Worm (Caenorhabditis elegans): Measurements from ENCODE around the gene F56D5.9.

The F56D5.9 gene

ce11 chrIV:9442106-9442532 lies 19.8 kb upstream of the F56D5.9 start (continued):
- TF ChIP-seq mdl-1 (tag; optimal IDR thresholded peaks at IDR 0.05) (peak in 1 of 2 experiments; percentile 93), nhr-76 (tag; optimal IDR thresholded peaks at IDR 0.05) (no peak), ceh-88 (GFP tag; IDR thresholded peaks at IDR 0.05) (0 out of 2 replicates have a peak, but pooled peaks have one; percentile 38), Y116A8C.19 (tag; optimal IDR thresholded peaks at IDR 0.05; ENCODE audit: borderline replicate concordance) (no peak), pax-3 (tag; optimal IDR thresholded peaks at IDR 0.05) (no peak), nhr-71 (tag; optimal IDR thresholded peaks at IDR 0.05) (peak; percentile 90), nhr-47 (tag; optimal IDR thresholded peaks at IDR 0.05) (peak; percentile 63), efl-1 (optimal IDR thresholded peaks at IDR 0.05) (peak in 1 of 2 experiments; percentile 22), efl-1 (GFP tag; optimal IDR thresholded peaks at IDR 0.05 in 1 of 2) (peak in 1 of 2 experiments; percentile 38), swsn-7 (tag; optimal IDR thresholded peaks at IDR 0.05) (peak; percentile 41), nhr-90 (tag; optimal IDR thresholded peaks at IDR 0.05; ENCODE audit: poor library complexity) (peak; percentile 81), fos-1 (tag; optimal IDR thresholded peaks at IDR 0.05) (peak; percentile 16), nhr-19 (GFP tag; conservative IDR thresholded peaks at IDR 0.05) (peak; percentile 81), pag-3 (tag; optimal IDR thresholded peaks at IDR 0.05; ENCODE audit: borderline replicate concordance, insufficient read depth) (no peak), lin-35 (GFP tag; optimal IDR thresholded peaks at IDR 0.05) (peak in 1 of 2 experiments; percentile 77), grh-1 (GFP tag; IDR thresholded peaks at IDR 0.05) (peak; percentile 66)

- TF ChIP-seq blmp-1 (tag; optimal IDR thresholded peaks at IDR 0.05) (peak; percentile 73), nhr-84 (tag; optimal IDR thresholded peaks at IDR 0.05) (no peak), efl-1 (optimal IDR thresholded peaks at IDR 0.05) (no peak), efl-1 (GFP tag; optimal IDR thresholded peaks at IDR 0.05 in 1 of 2) (no peak), lin-14 (GFP tag; optimal IDR thresholded peaks at IDR 0.05) (no peak)
Observed at ce11 chrIV:9441391-9441790, 19.1 kb upstream of the F56D5.9 start.

ce11 chrIV:9440880-9441336 lies 18.6 kb upstream of the F56D5.9 start, which contains the start of gene idh-1:
Gene idh-1, minus strand, starts transcription at chrIV:9441107.
- TF ChIP-seq nhr-71 (tag; optimal IDR thresholded peaks at IDR 0.05), result peak; percentile 75
- peak in 1 of 2 experiments; percentile 31 for TF ChIP-seq mdl-1 (tag; optimal IDR thresholded peaks at IDR 0.05)
- TF ChIP-seq tbx-2 (tag; optimal IDR thresholded peaks at IDR 0.05), result peak; percentile 16
- TF ChIP-seq nhr-47 (tag; optimal IDR thresholded peaks at IDR 0.05), result peak; percentile 33
- no peak for TF ChIP-seq fos-1 (tag; optimal IDR thresholded peaks at IDR 0.05)
- TF ChIP-seq zip-4 (GFP tag; optimal IDR thresholded peaks at IDR 0.05), result no peak
- TF ChIP-seq nhr-76 (tag; optimal IDR thresholded peaks at IDR 0.05), result no peak
- TF ChIP-seq ceh-90 (tag; optimal IDR thresholded peaks at IDR 0.05), result no peak
- TF ChIP-seq swsn-7 (tag; optimal IDR thresholded peaks at IDR 0.05), result peak; percentile 13
- TF ChIP-seq sptf-1 (tag; optimal IDR thresholded peaks at IDR 0.05), result no peak
- no peak for TF ChIP-seq elt-2 (tag; optimal IDR thresholded peaks at IDR 0.05)
- peak; percentile 74 for TF ChIP-seq mep-1 (tag; optimal IDR thresholded peaks at IDR 0.05)
- peak; percentile 80 to 88 for TF ChIP-seq efl-1 (optimal IDR thresholded peaks at IDR 0.05)
- TF ChIP-seq efl-1 (GFP tag; optimal IDR thresholded peaks at IDR 0.05 in 1 of 2), result peak; percentile 87 to 98
- TF ChIP-seq lin-35 (GFP tag; optimal IDR thresholded peaks at IDR 0.05), result peak; percentile 61 to 88
- TF ChIP-seq mab-9 (GFP tag; IDR thresholded peaks at IDR 0.05), result 0 out of 2 replicates have a peak, but pooled peaks have one; percentile 18
- peak; percentile 12 for TF ChIP-seq skn-1 (tag; optimal IDR thresholded peaks at IDR 0.05)
- no peak for TF ChIP-seq ceh-63 (GFP tag; optimal IDR thresholded peaks at IDR 0.05)
- peak; percentile 33 for TF ChIP-seq blmp-1 (tag; optimal IDR thresholded peaks at IDR 0.05)
- TF ChIP-seq grh-1 (GFP tag; IDR thresholded peaks at IDR 0.05), result peak; percentile 23; the same call in 1 of the 2 replicates
- peak; percentile 59 for TF ChIP-seq rnt-1 (tag; optimal IDR thresholded peaks at IDR 0.05)
- TF ChIP-seq dpl-1 (GFP tag; optimal IDR thresholded peaks at IDR 0.05), result peak; percentile 72 to 85 (median 74)
- peak; percentile 77 for TF ChIP-seq snpc-4 (tag; optimal IDR thresholded peaks at IDR 0.05)
- TF ChIP-seq nhr-20 (tag; optimal IDR thresholded peaks at IDR 0.05), result peak; percentile 69
- TF ChIP-seq nhr-237 (tag; optimal IDR thresholded peaks at IDR 0.05), result peak; percentile 25
- peak; percentile 65 for TF ChIP-seq F16B12.6 (tag; optimal IDR thresholded peaks at IDR 0.05)
- TF ChIP-seq elt-3 (tag; optimal IDR thresholded peaks at IDR 0.05), result peak in 2 of 6 experiments; percentile 20 to 66
- peak; percentile 4 for TF ChIP-seq dsc-1 (tag; optimal IDR thresholded peaks at IDR 0.05)
- peak in 2 of 3 experiments; percentile 10 to 14 for TF ChIP-seq ceh-82 (tag; optimal IDR thresholded peaks at IDR 0.05)
- peak; percentile 70 for TF ChIP-seq snu-23 (GFP tag; optimal IDR thresholded peaks at IDR 0.05)
- TF ChIP-seq pag-3 (tag; optimal IDR thresholded peaks at IDR 0.05; ENCODE audit: borderline replicate concordance, insufficient read depth), result no peak
- TF ChIP-seq unc-30 (tag; optimal IDR thresholded peaks at IDR 0.05), result no peak
- peak; percentile 81 for TF ChIP-seq nhr-85 (tag)
- TF ChIP-seq lin-14 (GFP tag; optimal IDR thresholded peaks at IDR 0.05), result peak; percentile 90
- no peak for TF ChIP-seq lin-15B (tag; optimal IDR thresholded peaks at IDR 0.05)
- TF ChIP-seq ama-1 (optimal IDR thresholded peaks at IDR 0.05), result peak; percentile 85
- TF ChIP-seq egl-27 (tag; optimal IDR thresholded peaks at IDR 0.05), result no peak
- peak; percentile 32 to 42 for TF ChIP-seq lsy-2 (tag; optimal IDR thresholded peaks at IDR 0.05)
- TF ChIP-seq nhr-90 (tag; optimal IDR thresholded peaks at IDR 0.05; ENCODE audit: poor library complexity), result peak; percentile 23
- TF ChIP-seq xbp-1 (tag; optimal IDR thresholded peaks at IDR 0.05), result peak; percentile 45

Data from whole organism, L1 larva.